Fruit fly (Drosophila melanogaster) whole organism, adult: ENCODE data around the gene Gale.

ENCODE experiments used
- CG14711 ChIP-seq: fragments of 200-800 bp; sonication (Bioruptor generic); optimal IDR thresholded peaks from 2 replicates; lab custom pipeline; 2018; ENCODE audit warnings: missing biosample characterization, mild to moderate bottlenecking, missing genetic modification characterization, moderate library complexity
- bab1 ChIP-seq: fragments of 200-800 bp; sonication (Bioruptor generic); optimal IDR thresholded peaks from 3 replicates; lab custom pipeline; 2019; ENCODE audit warnings: missing biosample characterization, mild to moderate bottlenecking, missing genetic modification characterization, moderate library complexity
- kay ChIP-seq: fragments of 200-800 bp; sonication (Bioruptor generic); peaks from one replicate; lab custom pipeline; 2016; ENCODE audit warnings: missing biosample characterization, missing genetic modification characterization, borderline replicate concordance
- ovo ChIP-seq: fragments of 200-800 bp; sonication (Bioruptor generic); optimal IDR thresholded peaks from 2 replicates; lab custom pipeline; 2016; ENCODE audit warnings: missing biosample characterization, missing genetic modification characterization
- toe ChIP-seq: fragments of 200-800 bp; sonication (Bioruptor generic); optimal IDR thresholded peaks from 2 replicates; lab custom pipeline; 2016; ENCODE audit warnings: missing biosample characterization, missing genetic modification characterization

DNA sequence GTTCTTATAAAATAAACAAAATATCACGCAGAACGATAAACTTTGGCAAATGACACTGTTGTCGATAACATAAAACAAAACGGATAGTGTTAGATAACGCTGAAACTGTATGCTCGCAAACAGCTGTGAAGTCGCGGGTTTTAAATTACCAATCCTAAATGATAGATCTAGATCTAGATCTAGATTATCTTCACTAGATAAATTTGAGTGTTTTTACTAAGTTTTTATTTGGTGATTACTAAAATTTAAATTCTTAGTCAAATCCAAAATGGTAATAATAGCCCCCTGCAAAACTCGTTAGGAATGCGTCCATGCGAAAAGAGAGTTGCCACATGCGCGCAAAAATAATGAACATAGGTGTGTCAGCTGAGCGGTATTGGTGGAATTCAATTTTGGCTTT is 5.7 kb downstream of the Gale start, which contains the start of the genes MED30 and Rev1:
- peak; percentile 77 for TF ChIP-seq ovo (GFP tag; lab: Kevin White, UChicago)
- no peak for TF ChIP-seq kay (GFP tag; lab: Kevin White, UChicago)
- peak; percentile 96 for TF ChIP-seq bab1 (GFP tag; lab: Kevin White, UChicago)
- peak; percentile 97 for TF ChIP-seq toe (GFP tag; lab: Kevin White, UChicago)
- peak; percentile 94 for TF ChIP-seq CG14711 (tag; lab: Kevin White, UChicago)
